Worm (Caenorhabditis elegans): ENCODE measurements around the gene Y62E10A.6.

Gene Y62E10A.6

DNA sequence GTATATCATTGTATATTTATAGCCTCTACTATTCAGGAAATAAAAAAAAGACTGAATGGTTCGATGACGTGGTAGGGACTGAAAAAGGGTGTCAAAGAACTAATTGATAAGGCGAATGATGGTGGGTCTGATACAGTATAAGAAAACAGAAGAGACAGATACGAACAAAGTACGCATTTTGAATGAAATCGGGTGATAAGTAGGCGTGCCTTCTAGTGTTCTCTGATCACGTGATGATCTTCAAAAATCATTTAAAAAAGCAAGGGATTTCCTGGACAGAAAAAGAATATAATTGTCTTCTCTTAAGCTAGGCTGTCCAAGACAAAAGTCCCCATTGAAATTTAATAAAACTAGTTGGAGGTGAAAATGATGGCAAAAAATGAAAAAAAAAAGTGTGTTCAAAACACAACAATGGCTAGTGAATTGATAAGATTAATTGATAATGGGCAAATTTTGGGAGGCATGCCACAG lies 21.5 kb downstream of the Y62E10A.6 start (continued):
- TF ChIP-seq lin-39 (tag; optimal IDR thresholded peaks at IDR 0.05) (no peak), R02D3.7 (tag; optimal IDR thresholded peaks at IDR 0.05) (no peak), nhr-25 (tag; optimal IDR thresholded peaks at IDR 0.05) (peak; percentile 8), mbf-1 (tag; optimal IDR thresholded peaks at IDR 0.05) (no peak), unc-62 (GFP tag; optimal IDR thresholded peaks at IDR 0.05) (no peak), egl-27 (tag; optimal IDR thresholded peaks at IDR 0.05) (no peak), mdl-1 (tag; optimal IDR thresholded peaks at IDR 0.05) (peak in 1 of 2 experiments; percentile 31), crh-2 (tag; optimal IDR thresholded peaks at IDR 0.05) (peak; percentile 83)

DNA sequence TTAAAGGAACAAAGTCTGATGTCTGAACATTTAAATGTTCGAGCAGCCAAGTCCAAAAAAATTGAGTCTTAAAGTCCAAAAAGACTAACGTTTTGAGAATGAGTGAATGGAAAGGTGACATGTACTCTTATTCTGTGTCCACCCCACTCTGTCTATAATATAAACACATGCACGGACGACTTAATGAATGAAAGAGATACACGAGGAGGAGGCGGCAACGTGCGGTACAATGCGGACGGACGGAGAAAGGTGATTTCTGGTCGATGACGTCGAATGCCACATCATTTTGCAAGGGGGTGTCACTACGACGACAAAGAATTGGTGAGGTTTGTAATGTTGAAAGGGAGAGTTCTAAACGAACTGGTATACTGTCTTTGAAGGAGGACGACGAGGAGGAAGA lies 22.9 kb downstream of the Y62E10A.6 start:
- TF ChIP-seq fos-1 (tag; optimal IDR thresholded peaks at IDR 0.05) (peak; percentile 8), nhr-6 (tag; optimal IDR thresholded peaks at IDR 0.05) (no peak), blmp-1 (tag; optimal IDR thresholded peaks at IDR 0.05; ENCODE audit: insufficient read depth) (peak; percentile 59)

- peak; percentile 9 for TF ChIP-seq ceh-16 (tag; optimal IDR thresholded peaks at IDR 0.05)
- peak; percentile 91 for TF ChIP-seq F13H6.1 (tag; optimal IDR thresholded peaks at IDR 0.05)
- TF ChIP-seq ama-1 (optimal IDR thresholded peaks at IDR 0.05): no peak
- no peak for TF ChIP-seq nhr-10 (tag; optimal IDR thresholded peaks at IDR 0.05)
- peak; percentile 69 for TF ChIP-seq gmeb-1 (tag; optimal IDR thresholded peaks at IDR 0.05)
- TF ChIP-seq nhr-21 (tag; optimal IDR thresholded peaks at IDR 0.05): peak; percentile 93
- TF ChIP-seq unc-62 (GFP tag; optimal IDR thresholded peaks at IDR 0.05): no peak
- peak; percentile 86 for TF ChIP-seq unc-55 (GFP tag; optimal IDR thresholded peaks at IDR 0.05)
- TF ChIP-seq sma-3 (GFP tag; optimal IDR thresholded peaks at IDR 0.05): peak; percentile 97
- no peak for TF ChIP-seq mab-5 (tag; optimal IDR thresholded peaks at IDR 0.05)
- TF ChIP-seq ZK546.5 (tag; optimal IDR thresholded peaks at IDR 0.05): no peak
- TF ChIP-seq R02D3.7 (tag; optimal IDR thresholded peaks at IDR 0.05): no peak
- no peak for TF ChIP-seq nhr-237 (tag; optimal IDR thresholded peaks at IDR 0.05)
- TF ChIP-seq nhr-25 (tag; optimal IDR thresholded peaks at IDR 0.05): peak; percentile 91
- TF ChIP-seq nhr-12 (tag; optimal IDR thresholded peaks at IDR 0.05): no peak
- no peak for TF ChIP-seq lin-39 (tag; optimal IDR thresholded peaks at IDR 0.05)
- no peak for TF ChIP-seq dmd-4 (tag; optimal IDR thresholded peaks at IDR 0.05)
- peak; percentile 81 for TF ChIP-seq fos-1 (tag; optimal IDR thresholded peaks at IDR 0.05)
- TF ChIP-seq nhr-11 (tag; optimal IDR thresholded peaks at IDR 0.05): no peak
- TF ChIP-seq lsy-2 (tag; optimal IDR thresholded peaks at IDR 0.05): peak in 1 of 2 experiments; percentile 85
- TF ChIP-seq nhr-77 (tag; optimal IDR thresholded peaks at IDR 0.05): no peak
- peak; percentile 76 for TF ChIP-seq lin-13 (GFP tag; optimal IDR thresholded peaks at IDR 0.05)
- no peak for TF ChIP-seq ztf-4 (tag; optimal IDR thresholded peaks at IDR 0.05)
- no peak for TF ChIP-seq ceh-82 (tag; optimal IDR thresholded peaks at IDR 0.05)
- peak; percentile 73 to 91 for TF ChIP-seq mdl-1 (tag; optimal IDR thresholded peaks at IDR 0.05)
- peak; percentile 31 for TF ChIP-seq snpc-4 (tag; optimal IDR thresholded peaks at IDR 0.05)
- TF ChIP-seq nhr-23 (tag; optimal IDR thresholded peaks at IDR 0.05): no peak
- TF ChIP-seq blmp-1 (tag; optimal IDR thresholded peaks at IDR 0.05; ENCODE audit: insufficient read depth): peak; percentile 60
- no peak for TF ChIP-seq ztf-11 (tag; optimal IDR thresholded peaks at IDR 0.05)
- no peak for TF ChIP-seq skn-1 (tag; optimal IDR thresholded peaks at IDR 0.05)
- no peak for TF ChIP-seq mbf-1 (tag; optimal IDR thresholded peaks at IDR 0.05)
- peak; percentile 94 for TF ChIP-seq egl-27 (tag; optimal IDR thresholded peaks at IDR 0.05)
- peak; percentile 99 for TF ChIP-seq sma-9 (GFP tag; optimal IDR thresholded peaks at IDR 0.05)
- TF ChIP-seq sma-9 (tag; optimal IDR thresholded peaks at IDR 0.05): peak; percentile 33
- TF ChIP-seq elt-1 (tag; optimal IDR thresholded peaks at IDR 0.05): no peak
- no peak for TF ChIP-seq unc-39 (tag; optimal IDR thresholded peaks at IDR 0.05)
- TF ChIP-seq sem-4 (tag; optimal IDR thresholded peaks at IDR 0.05): peak; percentile 83
- no peak for TF ChIP-seq alr-1 (tag; optimal IDR thresholded peaks at IDR 0.05)
- TF ChIP-seq elt-3 (tag; optimal IDR thresholded peaks at IDR 0.05): no peak
- peak; percentile 100 for TF ChIP-seq nhr-129 (tag; optimal IDR thresholded peaks at IDR 0.05)
- TF ChIP-seq ztf-1 (GFP tag; conservative IDR thresholded peaks at IDR 0.05): no peak
- TF ChIP-seq peb-1 (tag; optimal IDR thresholded peaks at IDR 0.05): no peak
- TF ChIP-seq zag-1 (tag; optimal IDR thresholded peaks at IDR 0.05): peak; percentile 69
- peak; percentile 31 for TF ChIP-seq nhr-6 (tag; optimal IDR thresholded peaks at IDR 0.05)
- TF ChIP-seq Y55F3AM.14 (GFP tag; optimal IDR thresholded peaks at IDR 0.05): peak; percentile 85
- peak; percentile 89 for TF ChIP-seq crh-2 (tag; optimal IDR thresholded peaks at IDR 0.05)
- peak; percentile 87 for TF ChIP-seq C34F6.9 (tag; optimal IDR thresholded peaks at IDR 0.05)
- TF ChIP-seq lin-11 (tag; optimal IDR thresholded peaks at IDR 0.05): peak; percentile 70
- TF ChIP-seq aly-2 (tag; optimal IDR thresholded peaks at IDR 0.05): no peak
Measured at ce11 chrIV:13395255-13395654, 23.5 kb downstream of the Y62E10A.6 start.

All from whole organism, L2 larva.